1 worm cellular context compared by ENCODE assay signal in genomic region chrII:7287140-7287539, ce11.
TF ChIP-seq lines count a peak whose summit lies in the region.

No protein-coding gene starts in this region.

TF ChIP-seq in whole organism, L4 larva, 104 proteins besides CTCF, POLR2A, EP300 and RAD21 (continued from another document):
- TF ChIP-seq mep-1 (tag; optimal IDR thresholded peaks at IDR 0.05; lab: Kevin White, UChicago), result no peak
- peak; percentile 53 for TF ChIP-seq hlh-30 (tag; optimal IDR thresholded peaks at IDR 0.05; lab: Kevin White, UChicago; ENCODE audit: insufficient read depth)
- TF ChIP-seq ceh-20 (GFP tag; IDR thresholded peaks at IDR 0.05; lab: Robert Waterston, UW), result peak; percentile 70
- no peak for TF ChIP-seq dmd-9 (GFP tag; IDR thresholded peaks at IDR 0.05; lab: Robert Waterston, UW)
- no peak for TF ChIP-seq hmg-1.1 (GFP tag; IDR thresholded peaks at IDR 0.05; lab: Robert Waterston, UW)
- TF ChIP-seq mxl-3 (GFP tag; optimal IDR thresholded peaks at IDR 0.05; lab: Kevin White, UChicago), result peak; percentile 38
- TF ChIP-seq mdt-29 (GFP tag; IDR thresholded peaks at IDR 0.05; lab: Robert Waterston, UW), result no peak
- TF ChIP-seq hif-1 (tag; optimal IDR thresholded peaks at IDR 0.05; lab: Kevin White, UChicago), result peak in 1 of 2 experiments; percentile 40
- TF ChIP-seq mxl-2 (GFP tag; conservative IDR thresholded peaks at IDR 0.05; lab: Robert Waterston, UW), result no peak
- TF ChIP-seq mes-2 (tag; optimal IDR thresholded peaks at IDR 0.05; lab: Kevin White, UChicago; ENCODE audit: poor library complexity, severe bottlenecking), result no peak
- no peak for TF ChIP-seq T26A8.4 (GFP tag; IDR thresholded peaks at IDR 0.05; lab: Robert Waterston, UW)
- TF ChIP-seq F49E8.2 (tag; optimal IDR thresholded peaks at IDR 0.05; lab: Kevin White, UChicago; ENCODE audit: borderline replicate concordance), result no peak
- TF ChIP-seq nhr-111 (GFP tag; optimal IDR thresholded peaks at IDR 0.05; lab: Kevin White, UChicago), result no peak
- no peak for TF ChIP-seq zag-1 (tag; optimal IDR thresholded peaks at IDR 0.05; lab: Kevin White, UChicago)
- no peak for TF ChIP-seq unc-39 (tag; optimal IDR thresholded peaks at IDR 0.05; lab: Kevin White, UChicago)
- no peak for TF ChIP-seq rbr-2 (tag; optimal IDR thresholded peaks at IDR 0.05; lab: Kevin White, UChicago)
- peak; percentile 9 for TF ChIP-seq gei-8 (GFP tag; optimal IDR thresholded peaks at IDR 0.05; lab: Kevin White, UChicago)
- peak; percentile 37 for TF ChIP-seq hlh-11 (tag; optimal IDR thresholded peaks at IDR 0.05; lab: Kevin White, UChicago)
- TF ChIP-seq php-3 (GFP tag; IDR thresholded peaks at IDR 0.05; lab: Robert Waterston, UW), result peak; percentile 63; the same call in 1 of the 2 replicates
- TF ChIP-seq lin-39 (tag; optimal IDR thresholded peaks at IDR 0.05; lab: Kevin White, UChicago), result no peak
- TF ChIP-seq tra-1 (GFP tag; IDR thresholded peaks at IDR 0.05; lab: Robert Waterston, UW), result peak; percentile 71; the same call in 1 of the 2 replicates
- TF ChIP-seq nhr-102 (tag; optimal IDR thresholded peaks at IDR 0.05; lab: Kevin White, UChicago), result no peak
TF ChIP-seq in whole organism, L4 larva: peak in this region for 15.
